Fruit fly (Drosophila melanogaster) whole organism: ENCODE results near the gene mRpL38.

Source experiments
- CG8478 ChIP-seq: fragments of >200 bp; optimal IDR thresholded peaks from 2 replicates; lab custom pipeline; 2018; ENCODE audit warnings: inconsistent platforms
- Dll ChIP-seq: fragments of >200 bp; optimal IDR thresholded peaks from 2 replicates; lab custom pipeline; 2017
- EcR ChIP-seq, 2 experiments: fragments of >200 bp; optimal IDR thresholded peaks; 2 replicates each; lab custom pipeline; 2017; ENCODE audit warnings: missing biosample characterization in 2 of 2, missing genetic modification characterization in 2 of 2, missing genetic modification reagents in 2 of 2
- pan ChIP-seq: fragments of >200 bp; optimal IDR thresholded peaks from 2 replicates; lab custom pipeline; 2017
- psq ChIP-seq: fragments of >200 bp; optimal IDR thresholded peaks from 2 replicates; lab custom pipeline; 2017
- usp ChIP-seq: fragments of >200 bp; optimal IDR thresholded peaks from 2 replicates; lab custom pipeline; 2017; ENCODE audit warnings: missing biosample characterization, missing genetic modification characterization, mixed read lengths

mRpL38 gene

DNA sequence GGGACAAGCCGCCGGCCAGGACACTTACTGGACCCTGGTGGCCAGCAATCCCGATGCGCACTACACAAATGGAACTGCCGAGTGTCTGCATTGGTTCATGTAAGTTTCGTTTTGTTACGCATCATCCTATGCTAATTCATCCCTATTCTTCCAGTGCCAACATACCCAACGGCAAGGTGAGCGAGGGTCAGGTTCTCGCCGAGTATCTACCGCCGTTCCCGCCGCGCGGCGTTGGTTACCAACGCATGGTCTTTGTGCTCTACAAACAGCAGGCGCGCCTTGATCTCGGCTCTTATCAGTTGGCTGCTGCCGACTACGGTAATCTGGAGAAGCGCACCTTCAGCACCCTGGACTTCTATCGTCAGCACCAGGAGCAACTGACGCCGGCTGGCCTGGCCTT, 954 bp downstream of the mRpL38 start:
- no peak for TF ChIP-seq Dll (lab: Kevin White, UChicago)
- no peak for TF ChIP-seq EcR (GFP tag; optimal IDR thresholded peaks at IDR 0.05; lab: Kevin White, UChicago)
- TF ChIP-seq psq, result no peak
- TF ChIP-seq usp (GFP tag; lab: Kevin White, UChicago), result no peak
- TF ChIP-seq pan (lab: Kevin White, UChicago), result no peak
- TF ChIP-seq CG8478, result no peak

dm6 chrX:14233843-14234337, 7.8 kb downstream of the mRpL38 start, which contains the start of gene CG42271:
CG42271 (minus strand) TSS chrX:14234066.
- no peak for TF ChIP-seq EcR (GFP tag; optimal IDR thresholded peaks at IDR 0.05; lab: Kevin White, UChicago)
- no peak for TF ChIP-seq CG8478
- TF ChIP-seq pan (lab: Kevin White, UChicago), result no peak
- no peak for TF ChIP-seq psq
- TF ChIP-seq usp (GFP tag; lab: Kevin White, UChicago), result no peak
- TF ChIP-seq Dll (lab: Kevin White, UChicago), result no peak

DNA sequence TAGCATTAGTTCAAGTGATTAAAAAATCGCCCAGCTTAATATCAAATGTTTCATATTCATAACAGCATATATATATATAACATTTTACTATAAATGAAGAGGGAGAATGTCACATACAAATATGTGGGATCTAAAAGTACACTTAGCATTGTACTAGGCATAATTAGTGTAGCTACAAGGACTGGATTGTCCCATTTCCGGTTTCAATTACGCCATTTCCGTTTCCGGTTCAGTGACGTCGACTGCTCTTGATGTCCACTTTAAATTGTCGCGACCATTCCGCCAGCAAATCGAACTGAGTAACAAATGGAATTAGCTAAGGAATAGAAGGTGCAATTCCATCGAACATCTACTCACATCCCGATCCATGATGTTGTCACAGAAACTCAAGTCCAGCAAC, 8.4 kb downstream of the mRpL38 start:
- TF ChIP-seq usp (GFP tag; lab: Kevin White, UChicago), result no peak

DNA sequence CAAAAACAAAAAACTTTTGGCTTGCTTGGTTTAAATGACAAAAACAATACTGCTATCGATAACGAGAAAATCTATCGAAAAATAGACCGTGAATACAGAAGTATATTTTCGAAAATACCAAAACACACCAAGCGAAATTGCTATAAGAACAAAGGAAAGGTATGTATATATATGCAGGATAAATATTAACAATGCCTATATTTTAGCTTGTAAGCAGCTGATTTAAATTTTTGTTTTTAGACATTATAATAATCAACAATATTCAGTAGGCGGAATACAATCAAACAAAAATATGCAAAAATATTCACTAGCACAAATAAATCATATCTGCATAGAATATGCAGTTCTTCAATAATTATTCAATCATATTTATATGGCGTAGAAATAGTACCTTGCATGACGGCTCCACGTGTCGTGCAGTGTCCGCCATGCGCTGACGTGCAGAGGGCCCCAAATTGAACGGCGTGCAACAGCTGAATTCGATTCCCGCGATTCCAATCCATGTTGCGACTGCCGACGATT, 11.8 kb downstream of the mRpL38 start, which contains the start of the genes Fbxl4 and Dus2:
Gene Fbxl4, minus strand, starts transcription at position 51 of the 522 bp plus-strand sequence.
Gene Dus2, plus strand, starts transcription at position 116 of the 522 bp plus-strand sequence.
- TF ChIP-seq psq (no peak), pan (lab: Kevin White, UChicago) (no peak), EcR (GFP tag; optimal IDR thresholded peaks at IDR 0.05; lab: Kevin White, UChicago) (no peak), usp (GFP tag; lab: Kevin White, UChicago) (no peak), Dll (lab: Kevin White, UChicago) (no peak), CG8478 (no peak)

- TF ChIP-seq EcR (GFP tag; optimal IDR thresholded peaks at IDR 0.05; lab: Kevin White, UChicago) (no peak), psq (no peak), pan (lab: Kevin White, UChicago) (no peak), Dll (lab: Kevin White, UChicago) (no peak), CG8478 (no peak), usp (GFP tag; lab: Kevin White, UChicago) (no peak)
These were observed 16.4 kb downstream of the mRpL38 start, which contains the start of gene mRNA-cap for dm6 chrX:14242479-14242878. mRNA-cap (minus strand) TSS chrX:14242822.

dm6 chrX:14242941-14243736, 17.1 kb downstream of the mRpL38 start, which contains the start of gene CG32599:
CG32599 (plus strand) TSS chrX:14243686.
- no peak for TF ChIP-seq usp (GFP tag; lab: Kevin White, UChicago)
- TF ChIP-seq EcR (GFP tag; optimal IDR thresholded peaks at IDR 0.05; lab: Kevin White, UChicago), result no peak
- TF ChIP-seq Dll (lab: Kevin White, UChicago), result no peak
- TF ChIP-seq CG8478, result no peak
- no peak for TF ChIP-seq pan (lab: Kevin White, UChicago)
- no peak for TF ChIP-seq psq

DNA sequence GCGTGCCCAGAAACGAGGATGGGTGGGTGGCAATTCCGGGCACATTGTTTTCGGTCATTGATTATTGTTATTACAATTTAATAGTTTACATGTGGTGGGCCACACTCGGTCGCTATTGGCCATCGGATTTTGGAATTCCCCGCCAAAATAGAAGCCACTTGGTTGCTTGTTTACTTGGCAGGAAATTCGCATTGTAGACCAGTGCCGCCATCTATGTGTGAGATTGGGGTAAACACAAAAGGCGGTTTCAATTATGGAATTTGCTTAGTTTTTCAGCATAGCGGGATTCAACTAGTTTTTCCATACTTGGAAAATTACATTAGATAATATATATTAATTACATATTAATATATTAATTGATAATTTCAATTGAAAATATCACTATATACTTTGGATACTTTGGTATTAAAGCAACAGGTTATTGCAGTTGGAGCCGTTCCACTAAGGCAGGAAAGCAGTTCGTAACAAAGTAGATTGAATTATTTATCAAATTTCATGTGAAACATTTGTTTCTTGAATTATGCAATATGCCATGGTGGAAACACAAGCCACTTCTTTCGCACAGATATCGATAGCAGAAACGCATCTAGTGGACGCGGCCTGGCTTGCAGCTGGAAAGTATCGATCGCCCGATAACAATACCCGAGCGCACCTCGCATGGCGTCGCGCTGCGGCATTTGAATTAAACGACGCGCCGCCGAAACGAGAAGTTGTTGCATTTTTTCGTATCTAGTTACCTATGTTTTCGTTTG, 21.1 kb downstream of the mRpL38 start, which contains the start of gene mud:
Gene mud, plus strand, starts transcription at position 698 of the 752 bp plus-strand sequence.
- TF ChIP-seq psq, result no peak
- no peak for TF ChIP-seq pan (lab: Kevin White, UChicago)
- no peak for TF ChIP-seq Dll (lab: Kevin White, UChicago)
- TF ChIP-seq usp (GFP tag; lab: Kevin White, UChicago), result no peak
- TF ChIP-seq CG8478, result no peak
- no peak for TF ChIP-seq EcR (GFP tag; optimal IDR thresholded peaks at IDR 0.05; lab: Kevin White, UChicago)

dm6 chrX:14260863-14261262, 34.8 kb downstream of the mRpL38 start, which contains the start of the genes CG46317 and Tat:
CG46317 (plus strand) TSS chrX:14261223.
Tat (plus strand) TSS chrX:14261223.
- TF ChIP-seq psq (no peak), CG8478 (no peak), pan (lab: Kevin White, UChicago) (no peak), usp (GFP tag; lab: Kevin White, UChicago) (no peak), EcR (GFP tag; optimal IDR thresholded peaks at IDR 0.05; lab: Kevin White, UChicago) (no peak), Dll (lab: Kevin White, UChicago) (no peak)

dm6 chrX:14265149-14265548, 39.1 kb downstream of the mRpL38 start:
- TF ChIP-seq psq (no peak), pan (lab: Kevin White, UChicago) (no peak), EcR (GFP tag; optimal IDR thresholded peaks at IDR 0.05; lab: Kevin White, UChicago) (no peak), usp (GFP tag; lab: Kevin White, UChicago) (no peak), CG8478 (no peak), Dll (lab: Kevin White, UChicago) (no peak)

- TF ChIP-seq Dll (lab: Kevin White, UChicago) (no peak), usp (GFP tag; lab: Kevin White, UChicago) (no peak), EcR (GFP tag; optimal IDR thresholded peaks at IDR 0.05; lab: Kevin White, UChicago) (no peak)
These were observed 40.0 kb downstream of the mRpL38 start, which contains the start of the genes CG13404 and na for dm6 chrX:14266075-14266474. CG13404 (minus strand) TSS chrX:14266250. na (plus strand) TSS chrX:14266367.

DNA sequence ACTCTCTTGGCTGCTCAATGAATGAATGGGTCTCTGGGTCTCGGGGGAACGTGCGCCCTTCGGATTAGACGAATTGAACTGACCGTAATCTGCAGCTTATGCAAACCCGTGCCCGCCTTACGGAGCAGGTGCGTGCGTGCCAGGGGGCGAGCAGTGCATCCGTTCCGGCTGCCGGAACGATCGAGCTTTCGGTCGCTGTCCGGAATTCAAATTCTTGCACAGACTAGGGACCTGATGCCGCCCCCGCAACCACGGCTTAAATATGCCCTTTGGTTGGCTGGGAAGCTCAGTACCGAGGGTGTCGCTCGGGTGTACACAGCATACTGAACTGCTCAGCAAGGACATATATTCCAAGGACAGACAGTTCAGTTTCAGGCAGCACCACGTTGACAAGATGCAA, 51.3 kb downstream of the mRpL38 start, which contains the start of gene Muc12Ea:
Gene Muc12Ea, plus strand, starts transcription at position 301 of the 400 bp plus-strand sequence.
- TF ChIP-seq CG8478, result no peak
- no peak for TF ChIP-seq EcR (GFP tag; optimal IDR thresholded peaks at IDR 0.05; lab: Kevin White, UChicago)
- TF ChIP-seq psq, result no peak
- no peak for TF ChIP-seq pan (lab: Kevin White, UChicago)
- no peak for TF ChIP-seq Dll (lab: Kevin White, UChicago)
- no peak for TF ChIP-seq usp (GFP tag; lab: Kevin White, UChicago)
